Worm (Caenorhabditis elegans): ENCODE measurements around the gene clec-202.

DNA sequence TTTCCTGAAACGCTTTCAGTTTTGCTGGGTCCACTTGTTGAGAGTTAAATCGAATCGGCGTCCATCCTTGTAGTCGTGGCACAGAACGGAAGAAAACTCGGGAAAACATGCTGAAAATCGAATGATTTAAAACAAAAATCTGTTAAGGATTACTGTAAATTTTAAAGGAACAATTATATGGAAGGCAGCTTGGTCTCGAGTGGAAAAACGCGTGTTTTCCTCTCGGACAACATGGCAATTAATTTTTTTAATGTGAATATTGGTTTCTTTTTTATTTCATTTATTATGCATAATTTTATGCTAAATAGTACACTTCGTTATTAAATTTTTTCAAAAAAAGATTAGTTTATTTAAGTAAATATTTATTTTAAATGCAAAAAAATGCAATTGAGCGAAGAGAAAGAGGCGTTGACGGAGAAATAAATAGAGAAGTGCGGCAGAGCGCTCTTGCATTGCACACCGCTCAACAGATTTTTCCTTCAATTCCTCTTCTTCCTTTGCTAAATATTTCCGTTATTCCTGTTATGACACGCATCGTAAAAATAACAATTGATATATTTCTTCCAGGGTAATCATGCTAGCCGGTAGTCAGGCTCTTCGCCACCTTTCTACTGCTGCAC, 18.9 kb downstream of the clec-202 start, which contains the start of the genes C30H6.9 and dlat-2:
- TF ChIP-seq nhr-28 (tag; optimal IDR thresholded peaks at IDR 0.05) (no peak), mls-2 (tag; optimal IDR thresholded peaks at IDR 0.05) (no peak), nhr-76 (tag; optimal IDR thresholded peaks at IDR 0.05) (no peak), ham-2 (GFP tag; optimal IDR thresholded peaks at IDR 0.05) (no peak), blmp-1 (tag; optimal IDR thresholded peaks at IDR 0.05) (no peak), lin-32 (GFP tag; optimal IDR thresholded peaks at IDR 0.05) (no peak), bed-3 (GFP tag; optimal IDR thresholded peaks at IDR 0.05) (no peak), zip-8 (tag; optimal IDR thresholded peaks at IDR 0.05) (no peak), snpc-4 (tag; optimal IDR thresholded peaks at IDR 0.05) (no peak), mep-1 (tag; optimal IDR thresholded peaks at IDR 0.05) (peak; percentile 22), hlh-1 (tag; optimal IDR thresholded peaks at IDR 0.05) (no peak)

Data from whole organism, mixed stage, embryonic.